Fruit fly (Drosophila melanogaster): ENCODE measurements around the gene Ndae1.

- TF ChIP-seq CG3919 (GFP tag; optimal IDR thresholded peaks at IDR 0.05): no peak
- no peak for TF ChIP-seq OdsH (GFP tag; optimal IDR thresholded peaks at IDR 0.05)
- peak; percentile 33; the same call in 1 of the 2 replicates for TF ChIP-seq CG15336 (GFP tag; IDR thresholded peaks at IDR 0.05)
- TF ChIP-seq dsx (GFP tag; optimal IDR thresholded peaks at IDR 0.05; ENCODE audit: poor library complexity, severe bottlenecking): no peak
- TF ChIP-seq net (GFP tag; optimal IDR thresholded peaks at IDR 0.05): no peak
- TF ChIP-seq Sox102F (GFP tag; optimal IDR thresholded peaks at IDR 0.05): peak; percentile 13
Observed at dm6 chr2L:7198618-7199017, 50.5 kb downstream of the Ndae1 start.

All from whole organism, prepupa.